Worm (Caenorhabditis elegans): ENCODE measurements around the gene C54E10.11.

DNA sequence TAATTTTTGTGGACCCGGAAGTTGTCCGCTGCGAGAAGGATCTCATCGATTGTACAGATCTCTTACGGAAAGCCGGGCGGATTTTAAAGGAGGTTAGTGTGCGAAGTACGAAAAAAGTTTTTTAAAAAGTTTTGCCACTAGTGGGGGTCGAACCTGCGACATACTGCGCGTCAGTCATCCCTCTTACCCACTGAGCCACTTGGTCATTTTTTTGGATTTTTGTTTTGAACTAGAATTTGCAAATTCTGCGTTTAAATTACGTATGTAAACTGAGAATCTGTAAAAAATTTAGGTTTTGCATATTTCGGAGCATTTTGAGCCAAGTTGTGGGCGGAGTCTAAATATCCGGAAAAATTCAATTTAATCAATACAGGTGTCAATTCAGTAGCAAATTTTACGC is 46.6 kb upstream of the C54E10.11 start:
- TF ChIP-seq W03F9.2 (tag; optimal IDR thresholded peaks at IDR 0.05) = no peak
- TF ChIP-seq him-1 (tag; optimal IDR thresholded peaks at IDR 0.05) = no peak
